Worm (Caenorhabditis elegans): Measurements from ENCODE around the gene D2085.7.

The D2085.7 gene

ce11 chrII:8621883-8622282, 19.3 kb upstream of the D2085.7 start, which contains the start of gene T22C8.3:
Gene T22C8.3 (minus strand): TSS chrII:8621983.
- no peak for TF ChIP-seq ets-7 (tag; optimal IDR thresholded peaks at IDR 0.05)
- no peak for TF ChIP-seq tbx-37 (GFP tag; conservative IDR thresholded peaks at IDR 0.05)
- TF ChIP-seq ceh-36 (tag; optimal IDR thresholded peaks at IDR 0.05) = no peak

- TF ChIP-seq scrt-1 (GFP tag; IDR thresholded peaks at IDR 0.05) (no peak), sea-1 (GFP tag; conservative IDR thresholded peaks at IDR 0.05) (no peak), hmbx-1 (tag; optimal IDR thresholded peaks at IDR 0.05) (no peak), tbx-11 (GFP tag; IDR thresholded peaks at IDR 0.05) (no peak), ceh-13 (GFP tag; optimal IDR thresholded peaks at IDR 0.05) (no peak), ets-7 (tag; optimal IDR thresholded peaks at IDR 0.05) (no peak), aly-1 (tag; optimal IDR thresholded peaks at IDR 0.05) (no peak), ama-1 (optimal IDR thresholded peaks at IDR 0.05) (no peak), tra-4 (tag; optimal IDR thresholded peaks at IDR 0.05) (no peak)
Observed at ce11 chrII:8623396-8623795, 17.8 kb upstream of the D2085.7 start, which contains the start of gene T22C8.4. Gene T22C8.4 (minus strand): TSS chrII:8623496.

DNA sequence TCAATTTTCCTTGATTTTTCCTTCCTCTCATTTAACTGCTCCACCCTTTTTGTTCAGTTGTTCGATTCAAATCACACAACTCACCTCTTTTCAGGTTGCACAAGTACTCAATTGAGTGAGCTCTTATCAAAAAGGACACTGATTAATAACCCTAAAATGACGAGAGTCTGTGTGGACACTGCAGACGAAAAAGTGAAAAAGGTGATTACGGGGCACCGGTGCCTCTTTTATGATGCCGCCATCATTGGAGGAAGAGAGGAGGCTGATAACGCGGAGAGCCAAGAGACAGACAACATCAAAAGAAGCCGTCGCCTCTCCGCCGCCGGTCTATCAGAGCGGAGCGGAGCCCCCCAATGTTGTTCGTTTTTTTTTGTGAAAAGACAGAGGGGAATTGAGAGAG, 16.0 kb upstream of the D2085.7 start, which contains the start of gene sptf-2:
Gene sptf-2, plus strand, starts transcription at position 297 of the 400 bp plus-strand sequence.
- TF ChIP-seq pes-1 (GFP tag; IDR thresholded peaks at IDR 0.05) (no peak), flt-1 (GFP tag; IDR thresholded peaks at IDR 0.05) (no peak), hmg-4 (GFP tag; optimal IDR thresholded peaks at IDR 0.05) (no peak), tbx-37 (GFP tag; conservative IDR thresholded peaks at IDR 0.05) (no peak), hmbx-1 (tag; optimal IDR thresholded peaks at IDR 0.05) (no peak), aly-1 (tag; optimal IDR thresholded peaks at IDR 0.05) (no peak), sea-1 (GFP tag; conservative IDR thresholded peaks at IDR 0.05) (no peak), B0310.2 (tag; optimal IDR thresholded peaks at IDR 0.05) (no peak), F13C5.2 (tag; optimal IDR thresholded peaks at IDR 0.05) (no peak), ceh-13 (GFP tag; optimal IDR thresholded peaks at IDR 0.05) (no peak), ceh-36 (tag; optimal IDR thresholded peaks at IDR 0.05) (no peak), ets-7 (tag; optimal IDR thresholded peaks at IDR 0.05) (no peak), tra-4 (tag; optimal IDR thresholded peaks at IDR 0.05) (no peak), hnd-1 (tag; optimal IDR thresholded peaks at IDR 0.05) (no peak), tbx-11 (GFP tag; IDR thresholded peaks at IDR 0.05) (no peak), scrt-1 (GFP tag; IDR thresholded peaks at IDR 0.05) (no peak), ama-1 (optimal IDR thresholded peaks at IDR 0.05) (no peak)

DNA sequence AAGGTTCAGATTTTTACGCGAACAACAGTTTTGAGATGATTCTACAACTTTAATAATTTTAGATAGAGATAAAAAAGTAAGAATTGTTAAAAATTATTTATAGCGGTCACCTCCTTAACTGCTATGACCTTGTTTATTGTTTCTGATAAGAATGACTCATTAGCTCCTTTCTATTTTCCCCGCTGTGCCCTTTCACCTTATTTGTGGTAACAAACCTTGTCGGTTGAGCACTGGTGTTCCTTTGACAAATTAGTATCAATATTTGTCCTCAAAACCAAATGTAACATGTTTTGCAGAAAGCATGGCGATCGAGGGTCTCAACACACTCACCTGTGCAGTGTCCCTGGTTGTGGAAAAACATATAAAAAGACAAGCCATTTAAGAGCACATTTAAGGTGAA, 14.6 kb upstream of the D2085.7 start:
- TF ChIP-seq F13C5.2 (tag; optimal IDR thresholded peaks at IDR 0.05) (no peak), ets-7 (tag; optimal IDR thresholded peaks at IDR 0.05) (no peak), pes-1 (GFP tag; IDR thresholded peaks at IDR 0.05) (no peak), flt-1 (GFP tag; IDR thresholded peaks at IDR 0.05) (no peak), sea-1 (GFP tag; conservative IDR thresholded peaks at IDR 0.05) (no peak), ceh-13 (GFP tag; optimal IDR thresholded peaks at IDR 0.05) (no peak), hnd-1 (tag; optimal IDR thresholded peaks at IDR 0.05) (no peak), B0310.2 (tag; optimal IDR thresholded peaks at IDR 0.05) (no peak), tbx-11 (GFP tag; IDR thresholded peaks at IDR 0.05) (no peak), aly-1 (tag; optimal IDR thresholded peaks at IDR 0.05) (no peak), ceh-36 (tag; optimal IDR thresholded peaks at IDR 0.05) (no peak), hmbx-1 (tag; optimal IDR thresholded peaks at IDR 0.05) (no peak), tra-4 (tag; optimal IDR thresholded peaks at IDR 0.05) (no peak)

DNA sequence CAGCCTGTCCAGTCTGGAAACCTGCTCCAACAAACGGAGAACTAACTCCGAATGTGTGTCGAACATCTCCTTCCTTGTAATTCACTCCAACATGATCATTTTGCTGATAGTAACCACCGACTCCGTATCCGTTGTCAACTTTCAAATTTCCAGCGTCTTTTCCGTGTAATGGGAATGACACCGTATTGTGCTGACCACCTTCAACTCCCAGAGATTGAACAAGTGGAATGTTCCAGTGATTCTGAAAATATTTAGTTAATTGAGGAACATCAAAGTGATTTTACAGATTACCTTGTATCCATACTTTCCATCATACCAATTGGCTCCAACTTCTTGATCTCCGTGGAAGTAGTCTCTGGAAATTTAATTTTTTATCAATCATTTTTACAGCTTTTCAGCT, 13.3 kb upstream of the D2085.7 start:
- TF ChIP-seq B0310.2 (tag; optimal IDR thresholded peaks at IDR 0.05) (no peak), ama-1 (optimal IDR thresholded peaks at IDR 0.05) (no peak), F13C5.2 (tag; optimal IDR thresholded peaks at IDR 0.05) (no peak), ets-7 (tag; optimal IDR thresholded peaks at IDR 0.05) (no peak)

DNA sequence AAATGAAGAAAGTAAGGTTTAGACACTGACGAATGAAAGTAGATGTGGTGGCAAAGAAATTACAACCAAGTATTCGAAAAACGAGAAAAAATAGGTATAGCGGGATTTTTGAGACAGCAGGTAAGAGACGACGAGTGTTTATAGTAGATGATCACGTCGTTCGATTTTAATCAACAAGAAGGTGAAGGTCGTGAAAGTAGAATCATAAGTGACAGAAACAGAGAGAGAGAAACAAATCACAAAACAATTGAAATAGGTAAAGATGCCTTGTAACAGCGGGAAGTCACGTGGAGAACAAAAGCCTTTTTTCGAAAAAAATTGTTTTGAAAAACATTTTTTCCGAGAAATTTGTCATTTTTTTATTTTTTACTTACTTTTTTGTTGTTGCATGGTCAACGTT, 11.1 kb upstream of the D2085.7 start, which contains the start of gene T22C8.6:
Gene T22C8.6, minus strand, starts transcription at position 194 of the 400 bp plus-strand sequence.
- TF ChIP-seq ama-1 (optimal IDR thresholded peaks at IDR 0.05) = no peak
- TF ChIP-seq flt-1 (GFP tag; IDR thresholded peaks at IDR 0.05) = no peak
- no peak for TF ChIP-seq hmbx-1 (tag; optimal IDR thresholded peaks at IDR 0.05)
- TF ChIP-seq pes-1 (GFP tag; IDR thresholded peaks at IDR 0.05) = no peak
- TF ChIP-seq ets-7 (tag; optimal IDR thresholded peaks at IDR 0.05) = no peak
- no peak for TF ChIP-seq ceh-36 (tag; optimal IDR thresholded peaks at IDR 0.05)
- no peak for TF ChIP-seq hnd-1 (tag; optimal IDR thresholded peaks at IDR 0.05)
- TF ChIP-seq B0310.2 (tag; optimal IDR thresholded peaks at IDR 0.05) = no peak
- no peak for TF ChIP-seq sea-1 (GFP tag; conservative IDR thresholded peaks at IDR 0.05)
- no peak for TF ChIP-seq ceh-13 (GFP tag; optimal IDR thresholded peaks at IDR 0.05)
- TF ChIP-seq tra-4 (tag; optimal IDR thresholded peaks at IDR 0.05) = no peak
- TF ChIP-seq hmg-4 (GFP tag; optimal IDR thresholded peaks at IDR 0.05) = no peak
- no peak for TF ChIP-seq tbx-11 (GFP tag; IDR thresholded peaks at IDR 0.05)
- no peak for TF ChIP-seq scrt-1 (GFP tag; IDR thresholded peaks at IDR 0.05)
- no peak for TF ChIP-seq aly-1 (tag; optimal IDR thresholded peaks at IDR 0.05)
- no peak for TF ChIP-seq F13C5.2 (tag; optimal IDR thresholded peaks at IDR 0.05)
- TF ChIP-seq tbx-37 (GFP tag; conservative IDR thresholded peaks at IDR 0.05) = no peak

ce11 chrII:8631766-8632165, 9.4 kb upstream of the D2085.7 start:
- TF ChIP-seq hmbx-1 (tag; optimal IDR thresholded peaks at IDR 0.05) = no peak
- no peak for TF ChIP-seq ets-7 (tag; optimal IDR thresholded peaks at IDR 0.05)
- TF ChIP-seq hnd-1 (tag; optimal IDR thresholded peaks at IDR 0.05) = no peak
- no peak for TF ChIP-seq sea-1 (GFP tag; conservative IDR thresholded peaks at IDR 0.05)
- no peak for TF ChIP-seq scrt-1 (GFP tag; IDR thresholded peaks at IDR 0.05)
- no peak for TF ChIP-seq ama-1 (optimal IDR thresholded peaks at IDR 0.05)
- TF ChIP-seq hmg-4 (GFP tag; optimal IDR thresholded peaks at IDR 0.05) = no peak
- TF ChIP-seq ceh-13 (GFP tag; optimal IDR thresholded peaks at IDR 0.05) = no peak
- no peak for TF ChIP-seq F13C5.2 (tag; optimal IDR thresholded peaks at IDR 0.05)
- TF ChIP-seq tra-4 (tag; optimal IDR thresholded peaks at IDR 0.05) = no peak
- no peak for TF ChIP-seq tbx-37 (GFP tag; conservative IDR thresholded peaks at IDR 0.05)
- no peak for TF ChIP-seq tbx-11 (GFP tag; IDR thresholded peaks at IDR 0.05)

- no peak for TF ChIP-seq aly-1 (tag; optimal IDR thresholded peaks at IDR 0.05)
- no peak for TF ChIP-seq tbx-37 (GFP tag; conservative IDR thresholded peaks at IDR 0.05)
Observed at ce11 chrII:8634386-8634785, 6.8 kb upstream of the D2085.7 start, which contains the start of gene cutl-12. Gene cutl-12 (minus strand): TSS chrII:8634486.
